Worm (Caenorhabditis elegans) whole organism, late embryonic: ENCODE measurements around the gene pfs-2.
A peak's percentile ranks its signal among the peaks of the same experiment; 100 is the strongest.

ENCODE experiments used
- C08G9.2 ChIP-seq: sonication (generic microtip); optimal IDR thresholded peaks from 2 replicates; lab custom pipeline; 2016; ENCODE audit warnings: mild to moderate bottlenecking, missing genetic modification characterization, moderate library complexity, missing compliant biosample characterization
- C38D4.7 ChIP-seq: fragments of 200-800 bp; sonication (Bioruptor generic); optimal IDR thresholded peaks from 2 replicates; lab custom pipeline; 2018; ENCODE audit warnings: mild to moderate bottlenecking, missing genetic modification characterization, moderate library complexity, missing compliant biosample characterization
- K02D7.2 ChIP-seq: sonication (generic microtip); optimal IDR thresholded peaks from 2 replicates; lab custom pipeline; 2017; ENCODE audit warnings: mild to moderate bottlenecking, missing genetic modification characterization, missing compliant biosample characterization
- ahr-1 ChIP-seq: sonication (generic microtip); optimal IDR thresholded peaks from 2 replicates; lab custom pipeline; 2016; ENCODE audit warnings: missing genetic modification characterization, missing compliant biosample characterization
- ama-1 ChIP-seq: fragments of 150-350 bp; optimal IDR thresholded peaks from 2 replicates; lab custom pipeline; 2014
- ceh-14 ChIP-seq: sonication (generic microtip); optimal IDR thresholded peaks from 2 replicates; lab custom pipeline; 2016; ENCODE audit warnings: missing genotype, missing genetic modification characterization, missing compliant biosample characterization
- ceh-24 ChIP-seq: sonication (generic microtip); optimal IDR thresholded peaks from 2 replicates; lab custom pipeline; 2016; ENCODE audit warnings: mild to moderate bottlenecking, missing genetic modification characterization, missing compliant biosample characterization
- ceh-30 ChIP-seq: fragments of 150-350 bp; optimal IDR thresholded peaks from 2 replicates; lab custom pipeline; 2014; ENCODE audit warnings: missing biosample characterization, missing genetic modification characterization
- ceh-31 ChIP-seq: sonication (generic microtip); optimal IDR thresholded peaks from 2 replicates; lab custom pipeline; 2016; ENCODE audit warnings: missing genetic modification characterization, missing compliant biosample characterization
- ceh-34 ChIP-seq: sonication (generic microtip); optimal IDR thresholded peaks from 2 replicates; lab custom pipeline; 2016; ENCODE audit warnings: mild to moderate bottlenecking, missing genetic modification characterization, missing compliant biosample characterization
- ceh-45 ChIP-seq: fragments of 200-800 bp; sonication (Bioruptor generic); IDR thresholded peaks from 2 replicates; pipeline ENCODE4 v1.3.6; 2022; ENCODE audit warnings: missing genetic modification reagents, missing genetic modification characterization, missing compliant biosample characterization
- ceh-6 ChIP-seq: fragments of 200-800 bp; sonication (Bioruptor generic); optimal IDR thresholded peaks from 2 replicates; lab custom pipeline; 2018; ENCODE audit warnings: mild to moderate bottlenecking, missing genetic modification characterization, missing compliant biosample characterization
- dmd-4 ChIP-seq: sonication (generic microtip); optimal IDR thresholded peaks from 2 replicates; lab custom pipeline; 2016; ENCODE audit warnings: borderline replicate concordance, missing genetic modification characterization, missing compliant biosample characterization
- elt-2 ChIP-seq: sonication (generic microtip); optimal IDR thresholded peaks from 2 replicates; lab custom pipeline; 2016; ENCODE audit warnings: missing genetic modification reagents, missing genetic modification characterization, missing compliant biosample characterization
- fax-1 ChIP-seq: sonication (generic microtip); optimal IDR thresholded peaks from 2 replicates; lab custom pipeline; 2016; ENCODE audit warnings: missing genotype, missing genetic modification characterization, missing compliant biosample characterization
- fkh-6 ChIP-seq: sonication (generic microtip); optimal IDR thresholded peaks from 2 replicates; lab custom pipeline; 2016; ENCODE audit warnings: missing genetic modification characterization, missing compliant biosample characterization
- gmeb-2 ChIP-seq: sonication (generic microtip); optimal IDR thresholded peaks from 2 replicates; lab custom pipeline; 2016; ENCODE audit warnings: missing genetic modification characterization, inconsistent platforms, missing compliant biosample characterization
- hlh-8 ChIP-seq: sonication (generic microtip); optimal IDR thresholded peaks from 2 replicates; lab custom pipeline; 2016; ENCODE audit warnings: missing genotype, missing genetic modification characterization, missing compliant biosample characterization
- lim-6 ChIP-seq: sonication (generic microtip); optimal IDR thresholded peaks from 2 replicates; lab custom pipeline; 2016; ENCODE audit warnings: missing genetic modification characterization, missing compliant biosample characterization
- lin-11 ChIP-seq: fragments of 200-800 bp; sonication (Bioruptor generic); optimal IDR thresholded peaks from 2 replicates; lab custom pipeline; 2018; ENCODE audit warnings: mild to moderate bottlenecking, missing genetic modification characterization, missing compliant biosample characterization
- mec-3 ChIP-seq: sonication (generic microtip); optimal IDR thresholded peaks from 2 replicates; lab custom pipeline; 2016; ENCODE audit warnings: borderline replicate concordance, missing genetic modification characterization, missing compliant biosample characterization
- nhr-11 ChIP-seq: fragments of 150-350 bp; optimal IDR thresholded peaks from 2 replicates; lab custom pipeline; 2014; ENCODE audit warnings: missing biosample characterization, missing genetic modification characterization
- nhr-232 ChIP-seq: sonication (generic microtip); optimal IDR thresholded peaks from 2 replicates; lab custom pipeline; 2016; ENCODE audit warnings: missing genetic modification characterization, missing compliant biosample characterization
- npax-4 ChIP-seq: sonication (generic microtip); optimal IDR thresholded peaks from 2 replicates; lab custom pipeline; 2016; ENCODE audit warnings: missing genetic modification characterization, missing compliant biosample characterization
- pax-1 ChIP-seq: fragments of 150-350 bp; optimal IDR thresholded peaks from 2 replicates; lab custom pipeline; 2014; ENCODE audit warnings: missing biosample characterization, missing genetic modification characterization
- pha-2 ChIP-seq: sonication (generic microtip); optimal IDR thresholded peaks from 2 replicates; lab custom pipeline; 2017; ENCODE audit warnings: mild to moderate bottlenecking, missing genetic modification characterization, missing compliant biosample characterization
- pha-4 ChIP-seq: fragments of 150-350 bp; optimal IDR thresholded peaks from 2 replicates; lab custom pipeline; 2018; ENCODE audit warnings: missing biosample characterization, missing genetic modification reagents, missing genetic modification characterization
- pros-1 ChIP-seq: fragments of 150-350 bp; optimal IDR thresholded peaks from 2 replicates; lab custom pipeline; 2014; ENCODE audit warnings: missing biosample characterization, missing genetic modification reagents, missing genetic modification characterization
- ref-2 ChIP-seq: sonication (generic microtip); optimal IDR thresholded peaks from 2 replicates; lab custom pipeline; 2016; ENCODE audit warnings: missing genetic modification characterization, missing compliant biosample characterization
- rnt-1 ChIP-seq: sonication (generic microtip); optimal IDR thresholded peaks from 2 replicates; lab custom pipeline; 2016; ENCODE audit warnings: missing genetic modification characterization, missing compliant biosample characterization
- sdc-2 ChIP-seq: sonication (generic microtip); optimal IDR thresholded peaks from 2 replicates; lab custom pipeline; 2016; ENCODE audit warnings: missing genotype, missing genetic modification characterization, missing compliant biosample characterization
- sox-2 ChIP-seq: fragments of 200-800 bp; sonication (Bioruptor generic); IDR thresholded peaks from 2 replicates; pipeline ENCODE4 v1.3.6; 2022; ENCODE audit warnings: missing genetic modification reagents, missing genetic modification characterization, missing compliant biosample characterization
- sox-4 ChIP-seq: sonication (generic microtip); optimal IDR thresholded peaks from 2 replicates; lab custom pipeline; 2017; ENCODE audit warnings: mild to moderate bottlenecking, missing genetic modification characterization, inconsistent platforms, missing compliant biosample characterization
- syd-9 ChIP-seq: sonication (generic microtip); optimal IDR thresholded peaks from 2 replicates; lab custom pipeline; 2016; ENCODE audit warnings: mild to moderate bottlenecking, missing genetic modification characterization, moderate library complexity, missing compliant biosample characterization
- tbx-2 ChIP-seq: sonication (generic microtip); optimal IDR thresholded peaks from 2 replicates; lab custom pipeline; 2016; ENCODE audit warnings: missing genetic modification characterization, missing compliant biosample characterization
- unc-3 ChIP-seq, 2 experiments: fragments of 200-800 bp in 1 of 2; sonication (Bioruptor generic) in 1 of 2; sonication (generic microtip) in 1 of 2; conservative IDR thresholded peaks in 1 of 2; optimal IDR thresholded peaks in 1 of 2; 2 replicates each; pipeline versions ENCODE4 v1.3.6 to Lab custom; 2016 to 2022; ENCODE audit warnings: missing compliant biosample characterization in 2 of 2, missing genetic modification characterization in 2 of 2, missing genetic modification reagents in 1 of 2
- unc-42 ChIP-seq: sonication (generic microtip); optimal IDR thresholded peaks from 2 replicates; lab custom pipeline; 2016; ENCODE audit warnings: missing genotype, missing genetic modification characterization, missing compliant biosample characterization
- unc-86 ChIP-seq: sonication (generic microtip); optimal IDR thresholded peaks from 2 replicates; lab custom pipeline; 2016; ENCODE audit warnings: missing genetic modification characterization, missing compliant biosample characterization
- zip-5 ChIP-seq: sonication (generic microtip); optimal IDR thresholded peaks from 2 replicates; lab custom pipeline; 2016; ENCODE audit warnings: missing genetic modification characterization, missing compliant biosample characterization

Gene pfs-2

DNA sequence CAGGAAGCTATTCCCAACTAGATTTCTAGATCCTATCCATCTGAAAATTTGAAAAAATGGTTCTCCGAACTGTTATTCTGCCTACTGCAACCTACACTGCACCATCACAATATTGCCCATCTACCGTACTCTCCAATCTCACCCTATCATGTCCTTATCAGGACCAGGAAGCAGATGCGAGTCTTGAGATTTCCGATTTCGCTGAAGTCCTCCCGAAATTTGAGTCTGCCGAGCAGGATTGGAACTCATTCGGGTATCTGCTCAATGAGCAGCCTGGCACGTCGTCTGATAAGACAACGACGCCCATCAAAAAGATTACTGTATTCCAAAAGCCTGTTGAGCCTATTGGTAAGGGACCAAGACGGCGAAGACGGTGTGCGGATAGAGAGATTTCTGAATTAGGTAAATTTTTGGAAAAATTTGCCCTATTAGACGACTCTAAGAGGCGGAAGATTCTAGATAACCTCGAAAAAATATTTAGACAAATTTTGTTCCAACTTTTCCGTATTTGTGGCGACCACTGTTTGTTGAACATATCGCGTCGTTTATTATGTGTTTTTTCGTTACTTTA lies 47.4 kb downstream of the pfs-2 start:
- TF ChIP-seq unc-3 (GFP tag; conservative IDR thresholded peaks at IDR 0.05; lab: Robert Waterston, UW): no peak
- TF ChIP-seq unc-3 (tag; optimal IDR thresholded peaks at IDR 0.05; lab: Kevin White, UChicago): no peak
- TF ChIP-seq elt-2 (tag; lab: Kevin White, UChicago): peak; percentile 2
- no peak for TF ChIP-seq rnt-1 (tag; lab: Kevin White, UChicago)
- TF ChIP-seq fax-1 (tag; lab: Kevin White, UChicago): no peak
- TF ChIP-seq pha-4 (tag; lab: Kevin White, UChicago): no peak
- TF ChIP-seq ama-1 (lab: Kevin White, UChicago): peak; percentile 95
- no peak for TF ChIP-seq ceh-45 (GFP tag; lab: Robert Waterston, UW)
- TF ChIP-seq dmd-4 (tag; lab: Kevin White, UChicago): no peak
- TF ChIP-seq ceh-6 (GFP tag; lab: Kevin White, UChicago): no peak
- peak; percentile 43 for TF ChIP-seq ceh-31 (tag; lab: Kevin White, UChicago)
- TF ChIP-seq ceh-30 (tag; lab: Kevin White, UChicago): no peak
- TF ChIP-seq K02D7.2 (tag; lab: Kevin White, UChicago): no peak
- no peak for TF ChIP-seq zip-5 (tag; lab: Kevin White, UChicago)
- peak; percentile 12 for TF ChIP-seq ahr-1
- no peak for TF ChIP-seq unc-42
- no peak for TF ChIP-seq ceh-14 (tag; lab: Kevin White, UChicago)
- no peak for TF ChIP-seq nhr-11 (tag; lab: Kevin White, UChicago)
- no peak for TF ChIP-seq nhr-232 (tag; lab: Kevin White, UChicago)
- no peak for TF ChIP-seq ref-2 (tag; lab: Kevin White, UChicago)
- TF ChIP-seq sox-4: no peak
- no peak for TF ChIP-seq lim-6 (tag; lab: Kevin White, UChicago)

DNA sequence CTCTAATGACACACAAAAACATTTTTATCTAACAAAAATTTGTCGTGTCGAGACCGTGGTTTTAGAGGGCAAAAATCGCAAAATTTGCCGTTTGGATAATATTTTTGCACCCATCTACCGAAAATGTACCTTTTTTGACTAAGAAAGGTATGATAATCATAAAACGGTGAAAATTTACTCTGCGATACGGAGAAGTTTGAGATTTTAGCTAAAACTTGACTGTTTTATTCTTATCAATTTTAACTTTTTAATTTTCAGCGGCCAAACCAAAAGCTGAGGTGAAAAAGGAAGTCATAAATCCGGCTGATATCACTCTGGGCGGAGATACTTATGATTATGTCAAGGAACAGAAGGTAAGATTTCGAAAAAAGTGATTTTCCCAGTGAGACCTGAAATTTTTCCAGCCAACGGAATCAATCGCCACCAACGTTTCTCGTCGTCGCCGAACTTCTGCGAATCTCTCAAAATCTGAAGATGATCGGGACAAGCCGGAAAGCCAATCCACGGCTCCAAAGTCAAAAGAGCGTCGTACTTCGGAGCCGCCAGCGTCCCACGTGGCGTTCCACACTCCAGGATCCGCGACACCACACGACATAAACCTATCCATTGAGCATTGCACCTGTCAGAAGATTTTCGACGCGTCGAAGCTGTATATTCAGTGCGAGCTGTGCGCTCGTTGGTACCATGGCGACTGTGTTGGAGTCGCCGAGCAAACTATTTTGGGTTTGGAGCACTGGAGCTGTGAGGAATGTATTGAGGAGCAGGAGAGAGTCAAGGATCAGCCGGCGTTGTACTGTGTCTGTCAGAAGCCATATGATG lies 48.2 kb downstream of the pfs-2 start:
- peak; percentile 52 for TF ChIP-seq sdc-2 (tag; lab: Kevin White, UChicago)
- peak; percentile 3 for TF ChIP-seq ceh-34 (tag; lab: Kevin White, UChicago)
- TF ChIP-seq pros-1: no peak
- no peak for TF ChIP-seq ceh-14 (tag; lab: Kevin White, UChicago)
- TF ChIP-seq pax-1 (tag; lab: Kevin White, UChicago): no peak
- TF ChIP-seq ama-1 (lab: Kevin White, UChicago): no peak
- TF ChIP-seq lin-11 (tag; lab: Kevin White, UChicago): no peak
- no peak for TF ChIP-seq nhr-11 (tag; lab: Kevin White, UChicago)
- TF ChIP-seq nhr-232 (tag; lab: Kevin White, UChicago): no peak
- TF ChIP-seq C38D4.7 (GFP tag; lab: Kevin White, UChicago): no peak
- peak; percentile 56 for TF ChIP-seq fkh-6 (tag; lab: Kevin White, UChicago)
- TF ChIP-seq syd-9 (tag; lab: Kevin White, UChicago): no peak
- TF ChIP-seq sox-4: no peak
- no peak for TF ChIP-seq tbx-2 (tag; lab: Kevin White, UChicago)

DNA sequence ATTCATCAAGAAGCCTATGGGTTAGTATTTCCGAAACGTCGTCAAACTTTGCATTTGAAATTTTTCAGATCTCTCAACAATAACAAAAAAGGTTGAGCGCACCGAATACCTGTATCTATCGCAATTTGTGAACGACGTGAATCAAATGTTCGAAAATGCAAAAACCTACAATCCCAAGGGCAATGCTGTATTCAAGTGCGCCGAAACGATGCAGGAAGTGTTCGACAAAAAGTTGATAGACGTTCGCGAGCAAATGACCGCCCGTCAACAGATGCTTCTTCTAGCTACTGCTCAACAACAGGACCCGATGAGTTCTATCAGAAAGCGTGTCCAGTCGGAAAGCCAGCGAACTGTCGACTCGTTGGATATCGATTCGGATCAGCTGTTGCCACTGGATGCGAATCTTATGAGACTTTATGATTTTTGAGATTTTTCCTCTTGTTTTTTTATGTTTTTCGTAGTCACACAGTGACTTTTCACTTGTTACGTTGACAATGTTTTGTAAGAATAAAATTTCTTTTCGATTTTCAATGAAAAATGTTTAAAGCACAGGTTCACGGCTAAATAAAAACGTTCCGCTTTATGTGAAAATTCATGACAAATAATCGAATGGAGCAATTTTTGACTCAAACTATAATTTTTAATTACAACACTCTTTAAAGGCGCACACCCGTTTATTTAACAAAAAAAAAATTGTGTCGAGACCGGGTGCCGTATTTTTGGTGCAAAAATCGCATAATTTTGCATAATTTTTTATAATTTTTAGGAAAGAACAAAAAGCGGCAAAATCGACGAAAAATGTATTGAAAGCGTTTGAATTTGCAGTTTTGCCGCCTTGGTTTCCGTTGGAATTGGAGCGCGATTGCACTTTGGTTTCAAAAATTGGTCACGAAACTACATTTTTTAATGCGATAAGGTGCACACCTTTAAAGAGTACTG lies 49.4 kb downstream of the pfs-2 start:
- TF ChIP-seq unc-42 (no peak), ceh-24 (tag; lab: Kevin White, UChicago) (peak; percentile 32), fax-1 (tag; lab: Kevin White, UChicago) (no peak), C08G9.2 (no peak), ceh-30 (tag; lab: Kevin White, UChicago) (peak; percentile 66), ceh-45 (GFP tag; lab: Robert Waterston, UW) (no peak), hlh-8 (tag; lab: Kevin White, UChicago) (no peak), npax-4 (tag; lab: Kevin White, UChicago) (no peak), dmd-4 (tag; lab: Kevin White, UChicago) (peak; percentile 4), tbx-2 (tag; lab: Kevin White, UChicago) (peak; percentile 5), sox-2 (no peak), ceh-31 (tag; lab: Kevin White, UChicago) (peak; percentile 2), unc-86 (tag; lab: Kevin White, UChicago) (no peak), ama-1 (lab: Kevin White, UChicago) (peak; percentile 28), pha-2 (tag; lab: Kevin White, UChicago) (no peak), syd-9 (tag; lab: Kevin White, UChicago) (no peak), gmeb-2 (tag; lab: Kevin White, UChicago) (no peak), mec-3 (tag; lab: Kevin White, UChicago) (no peak)
